Worm (Caenorhabditis elegans): ENCODE measurements around the gene sto-6.

The sto-6 gene

DNA sequence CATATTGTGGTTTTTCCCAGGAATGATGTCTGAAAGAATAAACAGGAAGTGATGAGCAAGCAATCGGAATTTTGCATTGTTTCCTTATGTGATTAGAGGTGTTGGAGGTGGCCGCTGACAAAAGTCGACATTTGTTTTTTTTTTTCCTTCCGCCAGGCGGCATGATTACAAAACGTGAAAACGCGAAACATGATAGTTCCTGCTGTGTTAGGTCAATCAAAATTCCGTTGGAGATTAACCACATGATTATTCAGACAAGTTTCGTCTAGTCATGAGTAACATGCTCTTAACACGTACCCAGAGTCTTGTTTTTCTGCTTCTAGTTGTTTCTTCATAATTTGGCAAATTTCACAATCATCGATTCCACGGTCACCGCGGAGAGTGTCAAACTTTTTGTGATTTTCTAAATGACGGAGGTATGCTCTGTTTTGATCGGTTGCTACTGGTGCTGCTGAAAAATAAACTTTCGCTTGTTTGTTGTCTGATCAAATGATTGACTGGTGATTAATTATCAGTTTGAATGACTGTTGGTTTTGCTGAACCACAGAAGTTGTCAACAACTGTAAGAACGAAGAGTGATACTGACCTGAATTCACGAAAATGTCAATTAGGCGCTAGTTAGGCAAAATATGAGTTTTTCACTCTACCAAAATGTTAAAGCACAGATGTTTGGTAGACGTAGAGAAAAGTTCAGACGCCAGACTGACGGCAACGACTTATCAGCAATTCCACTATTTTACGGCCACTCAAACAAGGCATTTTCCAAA, 47.2 kb downstream of the sto-6 start:
- TF ChIP-seq him-1 (tag; optimal IDR thresholded peaks at IDR 0.05) (no peak), W03F9.2 (tag; optimal IDR thresholded peaks at IDR 0.05) (no peak), dao-5 (tag; optimal IDR thresholded peaks at IDR 0.05) (no peak)

DNA sequence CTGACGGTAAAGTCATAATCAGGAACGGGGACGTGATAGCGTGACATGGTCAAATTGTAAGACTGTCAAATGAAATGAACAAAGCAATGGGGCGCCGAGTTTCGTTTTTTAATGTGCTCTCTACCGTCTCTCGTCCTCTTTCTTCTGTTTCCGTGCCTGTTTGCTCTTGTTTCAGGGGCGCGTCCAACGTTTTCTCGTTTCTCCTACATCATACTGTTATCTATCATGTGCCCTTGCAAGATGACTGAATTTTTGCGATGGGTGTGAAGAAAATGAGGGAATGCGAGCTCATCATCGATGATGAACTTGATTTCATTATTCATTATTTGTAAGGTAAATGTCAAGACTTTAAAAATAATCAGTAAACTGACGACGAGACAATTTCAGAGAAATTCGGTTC, 48.6 kb downstream of the sto-6 start, which contains the start of gene T04F8.7:
TSS of gene T04F8.7 (minus strand) at position 130 of the 400 bp plus-strand sequence.
- TF ChIP-seq W03F9.2 (tag; optimal IDR thresholded peaks at IDR 0.05): no peak
- TF ChIP-seq dao-5 (tag; optimal IDR thresholded peaks at IDR 0.05): no peak

DNA sequence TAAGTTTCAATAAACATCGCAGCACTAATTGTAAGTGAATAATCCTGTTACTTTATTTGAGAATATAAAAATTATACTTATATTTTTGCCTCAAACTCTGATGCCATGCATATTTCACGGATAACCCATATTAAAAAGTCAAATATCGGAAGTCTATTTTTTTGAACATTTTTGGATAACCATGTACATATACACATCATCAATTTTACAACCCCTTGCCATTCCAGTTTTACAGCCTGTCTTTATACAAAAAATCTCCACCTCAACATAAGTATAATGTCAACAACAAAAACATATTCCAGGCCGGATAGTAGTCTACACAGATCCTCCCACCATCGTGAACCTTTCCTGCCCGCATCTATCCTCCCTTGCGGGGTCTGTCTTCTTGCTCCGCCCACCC, 52.1 kb downstream of the sto-6 start, which contains the start of gene hnd-1:
TSS of gene hnd-1 (plus strand) at position 301 of the 400 bp plus-strand sequence.
- TF ChIP-seq him-1 (tag; optimal IDR thresholded peaks at IDR 0.05) (no peak), dao-5 (tag; optimal IDR thresholded peaks at IDR 0.05) (no peak), W03F9.2 (tag; optimal IDR thresholded peaks at IDR 0.05) (no peak)

Data from whole organism, L4/young adult.